Worm (Caenorhabditis elegans): ENCODE data around the gene C46C2.3.
A peak's percentile ranks its signal among the peaks of the same experiment; 100 is the strongest.

Gene C46C2.3

DNA sequence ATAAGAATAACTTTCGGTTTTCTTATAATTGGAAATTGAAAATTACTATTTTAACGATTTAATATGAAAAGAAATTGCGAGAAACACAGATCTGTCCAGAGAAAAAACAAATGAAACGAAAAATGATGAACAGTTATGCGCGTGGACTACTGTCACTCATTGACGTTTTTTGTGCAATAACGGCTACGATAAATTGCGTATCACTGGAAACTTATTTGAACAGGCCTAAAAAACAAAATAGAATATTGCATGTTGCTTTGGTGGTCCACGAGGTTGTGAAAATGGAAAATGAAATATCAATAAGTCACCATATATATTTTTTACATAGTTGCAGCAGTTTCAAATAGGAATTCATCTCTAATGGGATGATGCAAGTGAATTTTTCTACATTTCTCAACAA lies 39.6 kb downstream of the C46C2.3 start:
- no peak for TF ChIP-seq jun-1 (tag; optimal IDR thresholded peaks at IDR 0.05)
- TF ChIP-seq lin-14 (GFP tag; optimal IDR thresholded peaks at IDR 0.05) = no peak
- no peak for TF ChIP-seq nhr-47 (tag; optimal IDR thresholded peaks at IDR 0.05)
- no peak for TF ChIP-seq skn-1 (tag; optimal IDR thresholded peaks at IDR 0.05)
- no peak for TF ChIP-seq nhr-12 (tag; optimal IDR thresholded peaks at IDR 0.05)
- no peak for TF ChIP-seq ztf-4 (tag; optimal IDR thresholded peaks at IDR 0.05)
- no peak for TF ChIP-seq xbp-1 (tag; optimal IDR thresholded peaks at IDR 0.05)
- no peak for TF ChIP-seq unc-130 (tag; optimal IDR thresholded peaks at IDR 0.05)
- TF ChIP-seq C34B4.2 (tag; optimal IDR thresholded peaks at IDR 0.05) = no peak
- no peak for TF ChIP-seq unc-98 (GFP tag; IDR thresholded peaks at IDR 0.05)
- TF ChIP-seq lin-15B (tag; optimal IDR thresholded peaks at IDR 0.05) = no peak

- no peak for TF ChIP-seq jun-1 (tag; optimal IDR thresholded peaks at IDR 0.05)
- no peak for TF ChIP-seq mef-2 (tag; optimal IDR thresholded peaks at IDR 0.05)
- TF ChIP-seq pqm-1 (tag; optimal IDR thresholded peaks at IDR 0.05) = no peak
- no peak for TF ChIP-seq lsy-2 (tag; optimal IDR thresholded peaks at IDR 0.05)
- TF ChIP-seq snpc-4 (tag; optimal IDR thresholded peaks at IDR 0.05) = no peak
- no peak for TF ChIP-seq fos-1 (tag; optimal IDR thresholded peaks at IDR 0.05)
- TF ChIP-seq xbp-1 (tag; optimal IDR thresholded peaks at IDR 0.05) = no peak
- TF ChIP-seq lin-35 (GFP tag; optimal IDR thresholded peaks at IDR 0.05) = no peak
- TF ChIP-seq hlh-17 (GFP tag; optimal IDR thresholded peaks at IDR 0.05; ENCODE audit: borderline replicate concordance) = no peak
- no peak for TF ChIP-seq nhr-84 (tag; optimal IDR thresholded peaks at IDR 0.05)
- no peak for TF ChIP-seq zip-4 (GFP tag; optimal IDR thresholded peaks at IDR 0.05)
- no peak for TF ChIP-seq fkh-8 (tag; optimal IDR thresholded peaks at IDR 0.05)
Measured at ce11 chrIV:9266464-9266863, 41.5 kb downstream of the C46C2.3 start, which contains the start of gene Y11D7A.19. TSS of gene Y11D7A.19 (minus strand) at chrIV:9266564.

DNA sequence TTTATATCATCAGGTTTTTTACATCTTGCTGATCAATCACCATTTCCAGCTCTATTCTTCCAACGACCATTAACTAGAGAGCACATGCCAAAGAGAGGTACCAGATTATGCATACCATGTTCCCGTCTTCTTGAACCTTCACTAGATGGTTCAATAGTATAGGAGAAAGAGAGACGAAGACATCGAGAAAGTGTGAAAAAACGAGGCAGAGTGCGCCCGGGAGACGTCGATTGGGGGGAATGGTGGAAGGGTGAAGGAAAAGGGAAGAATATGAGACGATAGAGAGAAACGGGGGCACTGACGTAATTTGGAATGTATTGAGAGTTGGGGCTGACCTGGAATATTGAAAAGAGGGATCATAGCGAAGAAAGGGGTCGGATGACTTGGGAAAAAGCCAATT lies 42.7 kb downstream of the C46C2.3 start:
- TF ChIP-seq blmp-1 (tag; optimal IDR thresholded peaks at IDR 0.05) (peak; percentile 56), fos-1 (tag; optimal IDR thresholded peaks at IDR 0.05) (no peak), fkh-10 (GFP tag; optimal IDR thresholded peaks at IDR 0.05) (no peak), ceh-88 (GFP tag; IDR thresholded peaks at IDR 0.05) (no peak), fkh-8 (tag; optimal IDR thresholded peaks at IDR 0.05) (no peak), ceh-82 (tag; optimal IDR thresholded peaks at IDR 0.05) (no peak), fkh-4 (tag; optimal IDR thresholded peaks at IDR 0.05; ENCODE audit: borderline replicate concordance) (no peak)

ce11 chrIV:9268916-9269315 lies 44.0 kb downstream of the C46C2.3 start:
- no peak for TF ChIP-seq nhr-47 (tag; optimal IDR thresholded peaks at IDR 0.05)
- no peak for TF ChIP-seq efl-1 (optimal IDR thresholded peaks at IDR 0.05)
- TF ChIP-seq efl-1 (GFP tag; optimal IDR thresholded peaks at IDR 0.05 in 1 of 2) = peak in 1 of 2 experiments; percentile 11
- TF ChIP-seq ztf-11 (tag; optimal IDR thresholded peaks at IDR 0.05) = peak in 1 of 2 experiments; percentile 28
- no peak for TF ChIP-seq mef-2 (tag; optimal IDR thresholded peaks at IDR 0.05)
- TF ChIP-seq ceh-63 (GFP tag; optimal IDR thresholded peaks at IDR 0.05) = no peak
- no peak for TF ChIP-seq lir-3 (tag; optimal IDR thresholded peaks at IDR 0.05; ENCODE audit: poor library complexity)

DNA sequence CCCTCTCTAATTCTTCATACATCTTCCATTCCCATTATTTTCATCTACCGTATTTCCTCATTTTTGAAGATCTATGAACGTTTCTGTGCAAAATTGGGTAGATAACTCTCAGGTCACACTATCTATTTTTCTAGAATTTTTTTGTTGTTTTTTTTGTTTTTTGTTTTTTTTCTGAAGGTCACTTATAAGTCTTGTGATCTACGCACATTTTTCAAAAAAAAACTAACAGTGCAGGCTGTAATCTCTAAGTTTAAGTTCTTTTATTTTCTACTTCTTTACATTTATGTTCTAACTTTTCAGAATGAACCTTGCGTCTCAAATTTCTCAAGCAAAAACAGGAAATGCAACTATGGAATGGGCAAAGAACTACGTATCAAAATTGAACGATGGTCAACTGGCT lies 44.9 kb downstream of the C46C2.3 start, which contains the start of gene flh-3:
flh-3 (plus strand) TSS at position 301 of the 400 bp plus-strand sequence.
- no peak for TF ChIP-seq ceh-90 (tag; optimal IDR thresholded peaks at IDR 0.05)
- TF ChIP-seq ceh-82 (tag; optimal IDR thresholded peaks at IDR 0.05) = no peak
- TF ChIP-seq dsc-1 (tag; optimal IDR thresholded peaks at IDR 0.05) = no peak
- no peak for TF ChIP-seq F16B12.6 (tag; optimal IDR thresholded peaks at IDR 0.05)
- no peak for TF ChIP-seq unc-130 (tag; optimal IDR thresholded peaks at IDR 0.05)
- no peak for TF ChIP-seq rnt-1 (tag; optimal IDR thresholded peaks at IDR 0.05)
- TF ChIP-seq zag-1 (tag; optimal IDR thresholded peaks at IDR 0.05) = no peak
- TF ChIP-seq tbx-2 (tag; optimal IDR thresholded peaks at IDR 0.05) = no peak
- TF ChIP-seq xbp-1 (tag; optimal IDR thresholded peaks at IDR 0.05) = no peak
- no peak for TF ChIP-seq mdl-1 (tag; optimal IDR thresholded peaks at IDR 0.05)
- no peak for TF ChIP-seq nhr-19 (GFP tag; conservative IDR thresholded peaks at IDR 0.05)
- no peak for TF ChIP-seq nhr-237 (tag; optimal IDR thresholded peaks at IDR 0.05)
- no peak for TF ChIP-seq nhr-11 (tag; optimal IDR thresholded peaks at IDR 0.05)
- no peak for TF ChIP-seq C16A3.4 (tag; optimal IDR thresholded peaks at IDR 0.05)
- TF ChIP-seq unc-86 (tag; optimal IDR thresholded peaks at IDR 0.05) = no peak
- no peak for TF ChIP-seq dpl-1 (GFP tag; optimal IDR thresholded peaks at IDR 0.05)
- no peak for TF ChIP-seq C34B4.2 (tag; optimal IDR thresholded peaks at IDR 0.05)
- TF ChIP-seq lir-3 (tag; optimal IDR thresholded peaks at IDR 0.05; ENCODE audit: poor library complexity) = no peak
- no peak for TF ChIP-seq zip-4 (GFP tag; optimal IDR thresholded peaks at IDR 0.05)
- TF ChIP-seq hlh-4 (tag; optimal IDR thresholded peaks at IDR 0.05) = no peak

All from whole organism, L1 larva.